Fruit fly (Drosophila melanogaster): ENCODE results near the gene CG44139.

The CG44139 gene

DNA sequence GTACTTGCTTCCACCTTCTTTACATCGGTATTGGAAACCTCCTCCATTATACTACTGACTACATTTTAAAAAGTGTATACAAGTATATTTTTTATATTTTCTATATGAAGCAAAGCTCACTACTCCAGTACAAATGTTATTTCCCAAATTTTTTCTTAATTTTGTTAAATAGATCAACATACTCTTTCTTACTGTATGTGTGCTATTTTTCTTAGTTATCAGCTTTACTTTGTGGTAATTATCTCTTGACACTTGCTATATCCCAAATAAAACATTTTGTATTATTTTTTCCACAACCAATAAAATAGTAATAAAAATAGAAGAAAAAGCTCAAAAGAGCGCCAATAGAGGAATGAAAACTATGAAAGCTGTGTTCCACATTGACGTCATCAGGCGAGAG, 34.0 kb upstream of the CG44139 start, which contains the start of gene CG43750:
Gene CG43750 (minus strand): TSS at position 101 of the 400 bp plus-strand sequence.
- TF ChIP-seq CG8319 (GFP tag; optimal IDR thresholded peaks at IDR 0.05) (no peak), Eip78C (GFP tag) (no peak), CG3919 (GFP tag; optimal IDR thresholded peaks at IDR 0.05) (no peak), Ets96B (tag; optimal IDR thresholded peaks at IDR 0.05) (no peak), cyc (GFP tag; optimal IDR thresholded peaks at IDR 0.05) (no peak), CG6276 (GFP tag; optimal IDR thresholded peaks at IDR 0.05) (no peak), CG34406 (GFP tag; optimal IDR thresholded peaks at IDR 0.05) (no peak)

dm6 chr2L:2391321-2391720, 33.3 kb upstream of the CG44139 start, which contains the start of gene CG46448:
TSS of gene CG46448 (plus strand) at chr2L:2391660.
- TF ChIP-seq cyc (GFP tag; optimal IDR thresholded peaks at IDR 0.05) (no peak), eg (GFP tag; IDR thresholded peaks at IDR 0.05) (no peak), CG16779 (tag; optimal IDR thresholded peaks at IDR 0.05) (no peak), CG6276 (GFP tag; optimal IDR thresholded peaks at IDR 0.05) (no peak), vri (GFP tag; optimal IDR thresholded peaks at IDR 0.05) (no peak), CG1621 (tag; optimal IDR thresholded peaks at IDR 0.05) (no peak), dac (GFP tag; optimal IDR thresholded peaks at IDR 0.05) (no peak), CG10669 (GFP tag; optimal IDR thresholded peaks at IDR 0.05) (no peak), Eip78C (GFP tag) (no peak), spab (GFP tag; optimal IDR thresholded peaks at IDR 0.05) (no peak), CG6792 (GFP tag; optimal IDR thresholded peaks at IDR 0.05) (no peak), Hr38 (GFP tag; optimal IDR thresholded peaks at IDR 0.05) (no peak), dsx (GFP tag; optimal IDR thresholded peaks at IDR 0.05; ENCODE audit: poor library complexity, severe bottlenecking) (no peak), CG6854 (GFP tag; optimal IDR thresholded peaks at IDR 0.05) (no peak), achi (GFP tag; optimal IDR thresholded peaks at IDR 0.05) (no peak), fkh (GFP tag; optimal IDR thresholded peaks at IDR 0.05) (no peak)

DNA sequence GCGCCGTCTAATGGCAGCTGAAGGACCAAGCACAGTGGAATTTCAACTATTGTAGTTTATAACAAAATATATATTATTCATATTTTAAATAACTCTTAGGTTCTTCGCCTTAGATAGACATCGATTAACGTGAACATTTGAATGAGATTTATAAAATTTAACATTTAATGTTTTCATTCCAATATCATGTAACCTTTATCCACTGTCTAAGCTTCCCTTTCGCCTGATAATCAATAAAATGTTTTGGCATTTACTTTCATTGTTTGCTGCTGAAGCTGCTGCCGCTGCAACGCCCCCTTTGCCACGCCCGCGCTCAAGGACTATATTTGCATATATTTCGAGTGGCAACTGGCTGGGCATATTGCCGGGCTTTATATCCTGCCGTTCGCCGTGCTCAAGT, 29.7 kb upstream of the CG44139 start:
- TF ChIP-seq Eip78C (GFP tag) = peak; percentile 38
- TF ChIP-seq svp (GFP tag) = peak; percentile 51
- TF ChIP-seq Eip75B (GFP tag; optimal IDR thresholded peaks at IDR 0.05) = no peak

dm6 chr2L:2397080-2397479, 27.5 kb upstream of the CG44139 start:
- TF ChIP-seq CG10631 (GFP tag; optimal IDR thresholded peaks at IDR 0.05) (peak; percentile 4), Smox (GFP tag; optimal IDR thresholded peaks at IDR 0.05) (peak; percentile 26), vri (GFP tag; optimal IDR thresholded peaks at IDR 0.05) (no peak), CG3032 (tag; optimal IDR thresholded peaks at IDR 0.05) (no peak), eg (GFP tag; IDR thresholded peaks at IDR 0.05) (no peak), lz (GFP tag; optimal IDR thresholded peaks at IDR 0.05) (peak; percentile 2), cyc (GFP tag; optimal IDR thresholded peaks at IDR 0.05) (peak; percentile 19), CG15336 (GFP tag; IDR thresholded peaks at IDR 0.05) (no peak), CG8119 (GFP tag; IDR thresholded peaks at IDR 0.05) (no peak), CG6163 (GFP tag; IDR thresholded peaks at IDR 0.05) (peak; percentile 57; the same call in 1 of the 3 replicates), CG3919 (GFP tag; optimal IDR thresholded peaks at IDR 0.05) (no peak), Met (GFP tag; optimal IDR thresholded peaks at IDR 0.05) (peak; percentile 9), salr (GFP tag; optimal IDR thresholded peaks at IDR 0.05) (no peak), CG31627 (GFP tag; optimal IDR thresholded peaks at IDR 0.05) (peak; percentile 8), topi (GFP tag; optimal IDR thresholded peaks at IDR 0.05) (peak; percentile 24), esn (GFP tag; optimal IDR thresholded peaks at IDR 0.05) (no peak), net (GFP tag; optimal IDR thresholded peaks at IDR 0.05) (no peak), OdsH (GFP tag; optimal IDR thresholded peaks at IDR 0.05) (no peak), dsx (GFP tag; optimal IDR thresholded peaks at IDR 0.05; ENCODE audit: poor library complexity, severe bottlenecking) (no peak), CG11294 (GFP tag; IDR thresholded peaks at IDR 0.05) (no peak), Hr38 (GFP tag; optimal IDR thresholded peaks at IDR 0.05) (no peak), svp (GFP tag) (peak; percentile 39), Sox14 (GFP tag; optimal IDR thresholded peaks at IDR 0.05) (no peak), CG4318 (GFP tag; optimal IDR thresholded peaks at IDR 0.05) (no peak), Hr39 (GFP tag; optimal IDR thresholded peaks at IDR 0.05) (no peak), pdm3 (GFP tag; optimal IDR thresholded peaks at IDR 0.05) (no peak), ss (GFP tag; optimal IDR thresholded peaks at IDR 0.05) (no peak), CG10669 (GFP tag; optimal IDR thresholded peaks at IDR 0.05) (peak; percentile 6), Gug (GFP tag; IDR thresholded peaks at IDR 0.05) (no peak), Eip78C (GFP tag) (peak; percentile 57), CG32006 (GFP tag; optimal IDR thresholded peaks at IDR 0.05) (no peak), CG34406 (GFP tag; optimal IDR thresholded peaks at IDR 0.05) (no peak), CG6808 (GFP tag; optimal IDR thresholded peaks at IDR 0.05) (no peak), dac (GFP tag; optimal IDR thresholded peaks at IDR 0.05) (no peak)
